Worm (Caenorhabditis elegans): Measurements from ENCODE around the gene ttr-22.

ttr-22 gene

DNA sequence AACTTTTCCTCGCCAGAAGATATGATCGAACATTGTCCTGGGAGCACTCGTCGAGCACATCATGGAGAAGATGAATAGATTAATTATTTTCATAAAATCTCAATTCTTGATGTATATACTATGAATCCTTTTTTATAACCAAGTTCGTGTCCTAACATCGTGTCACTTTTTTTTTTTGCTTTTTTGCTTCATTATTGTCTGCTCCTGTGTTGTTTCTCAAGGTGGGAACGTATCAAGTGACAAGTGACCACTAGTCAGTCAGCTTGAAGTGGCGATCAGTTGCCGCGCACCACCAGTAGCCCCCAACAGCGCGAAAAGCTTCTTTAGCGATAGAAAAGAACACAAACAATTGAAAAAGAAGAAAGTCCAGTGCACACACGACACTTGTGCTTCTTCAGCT lies 11.0 kb downstream of the ttr-22 start, which contains the start of gene lrx-1:
lrx-1 (plus strand) TSS at position 301 of the 400 bp plus-strand sequence.
- no peak for TF ChIP-seq ztf-1 (GFP tag; conservative IDR thresholded peaks at IDR 0.05)
- no peak for TF ChIP-seq nhr-10 (tag; optimal IDR thresholded peaks at IDR 0.05)
- TF ChIP-seq ZK546.5 (tag; optimal IDR thresholded peaks at IDR 0.05), result no peak
- no peak for TF ChIP-seq nhr-23 (tag; optimal IDR thresholded peaks at IDR 0.05)
- TF ChIP-seq nhr-77 (tag; optimal IDR thresholded peaks at IDR 0.05), result no peak
- no peak for TF ChIP-seq mab-5 (tag; optimal IDR thresholded peaks at IDR 0.05)
- no peak for TF ChIP-seq ceh-16 (tag; optimal IDR thresholded peaks at IDR 0.05)
- TF ChIP-seq sem-4 (tag; optimal IDR thresholded peaks at IDR 0.05), result no peak

DNA sequence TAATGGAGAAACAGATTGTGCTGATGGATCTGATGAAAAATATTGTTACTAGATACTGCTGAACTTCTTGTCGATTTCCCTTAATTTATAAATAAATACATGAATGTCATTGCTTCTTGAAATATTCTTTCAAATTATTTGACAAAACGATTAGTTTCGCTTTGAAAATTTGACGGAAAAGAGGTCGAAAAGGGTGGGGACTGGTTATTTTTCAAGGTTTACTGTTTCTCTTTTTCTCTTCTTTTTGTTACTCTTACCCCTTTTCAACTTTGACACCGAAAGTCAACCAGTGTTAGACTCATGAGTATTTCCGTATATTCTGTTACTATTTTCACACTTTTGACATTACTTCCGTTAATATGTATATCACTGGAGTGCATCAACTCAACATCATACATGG lies 14.1 kb downstream of the ttr-22 start, which contains the start of gene T04H1.12:
T04H1.12 (plus strand) TSS at position 301 of the 400 bp plus-strand sequence.
- TF ChIP-seq peb-1 (tag; optimal IDR thresholded peaks at IDR 0.05) (no peak), nhr-21 (tag; optimal IDR thresholded peaks at IDR 0.05) (no peak), ceh-16 (tag; optimal IDR thresholded peaks at IDR 0.05) (no peak), nhr-77 (tag; optimal IDR thresholded peaks at IDR 0.05) (no peak), F13H6.1 (tag; optimal IDR thresholded peaks at IDR 0.05) (no peak), lin-13 (GFP tag; optimal IDR thresholded peaks at IDR 0.05) (no peak)

DNA sequence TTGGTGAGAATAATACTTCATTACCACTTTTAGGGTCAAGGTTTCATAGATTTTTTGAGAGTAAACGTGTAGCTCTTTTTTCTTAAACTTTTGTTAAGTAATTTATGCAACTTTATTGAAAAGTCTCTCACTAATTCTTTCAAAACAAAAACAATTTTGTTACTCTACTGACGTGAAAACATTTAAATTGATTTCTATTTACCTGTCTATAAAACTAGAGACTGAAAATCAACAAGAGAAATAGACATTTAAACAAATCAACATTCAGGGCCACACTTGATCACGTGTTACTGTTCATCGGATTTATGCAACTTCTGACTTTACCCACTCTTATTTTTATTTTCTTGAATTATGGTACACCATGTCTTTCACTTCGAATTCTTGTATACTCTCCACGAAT lies 15.2 kb downstream of the ttr-22 start, which contains the start of gene ugt-55:
ugt-55 (plus strand) TSS at position 301 of the 400 bp plus-strand sequence.
- TF ChIP-seq ztf-11 (tag; optimal IDR thresholded peaks at IDR 0.05) (no peak), crh-2 (tag; optimal IDR thresholded peaks at IDR 0.05) (no peak), elt-1 (tag; optimal IDR thresholded peaks at IDR 0.05) (no peak)

DNA sequence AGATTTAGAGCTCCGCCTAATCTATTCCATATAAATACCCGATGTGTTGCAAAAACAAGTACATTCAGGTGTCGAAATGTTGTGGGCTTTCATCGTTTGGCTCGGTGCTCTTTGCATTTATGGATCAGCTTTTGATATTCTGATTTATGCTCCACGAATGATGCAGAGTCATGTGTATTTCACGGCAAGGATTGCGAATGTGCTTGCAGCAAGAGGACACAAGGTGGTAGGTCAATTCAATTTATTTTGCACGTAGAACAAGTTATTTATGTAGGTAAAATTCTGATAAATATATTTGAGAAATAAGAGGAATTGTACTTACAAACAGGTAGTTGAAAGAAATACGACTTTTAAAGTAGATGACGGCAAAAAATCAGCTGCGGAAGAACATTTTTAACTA lies 17.7 kb downstream of the ttr-22 start, which contains the start of gene ugt-56:
ugt-56 (plus strand) TSS at position 61 of the 400 bp plus-strand sequence.
- TF ChIP-seq lin-11 (tag; optimal IDR thresholded peaks at IDR 0.05), result no peak
- TF ChIP-seq R02D3.7 (tag; optimal IDR thresholded peaks at IDR 0.05), result no peak
- no peak for TF ChIP-seq sma-3 (GFP tag; optimal IDR thresholded peaks at IDR 0.05)
- TF ChIP-seq elt-1 (tag; optimal IDR thresholded peaks at IDR 0.05), result no peak

DNA sequence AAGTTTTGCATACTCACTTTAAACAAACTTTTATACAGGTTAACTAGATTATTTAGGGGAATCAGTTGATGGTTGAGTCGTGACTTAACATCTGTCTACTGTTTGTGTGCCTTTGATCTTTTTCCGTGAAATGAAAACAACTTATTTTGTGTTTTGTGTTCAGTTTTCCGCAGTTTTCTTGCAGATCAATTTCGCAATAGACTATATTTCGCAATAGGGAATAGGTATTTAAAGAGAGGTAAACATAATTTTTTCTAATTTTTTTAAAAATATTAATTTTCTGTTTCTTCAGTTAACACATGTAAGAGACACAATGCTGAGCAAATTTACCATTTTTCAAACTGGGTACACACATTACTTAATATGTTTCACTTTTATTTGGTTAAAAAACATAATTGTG lies 20.2 kb downstream of the ttr-22 start, which contains the start of gene tbb-6:
tbb-6 (plus strand) TSS at position 155 of the 400 bp plus-strand sequence.
- TF ChIP-seq crh-2 (tag; optimal IDR thresholded peaks at IDR 0.05) (no peak), C34F6.9 (tag; optimal IDR thresholded peaks at IDR 0.05) (peak; percentile 34), nhr-12 (tag; optimal IDR thresholded peaks at IDR 0.05) (no peak), Y55F3AM.14 (GFP tag; optimal IDR thresholded peaks at IDR 0.05) (no peak), sma-9 (GFP tag; optimal IDR thresholded peaks at IDR 0.05) (no peak), sma-9 (tag; optimal IDR thresholded peaks at IDR 0.05) (no peak)

DNA sequence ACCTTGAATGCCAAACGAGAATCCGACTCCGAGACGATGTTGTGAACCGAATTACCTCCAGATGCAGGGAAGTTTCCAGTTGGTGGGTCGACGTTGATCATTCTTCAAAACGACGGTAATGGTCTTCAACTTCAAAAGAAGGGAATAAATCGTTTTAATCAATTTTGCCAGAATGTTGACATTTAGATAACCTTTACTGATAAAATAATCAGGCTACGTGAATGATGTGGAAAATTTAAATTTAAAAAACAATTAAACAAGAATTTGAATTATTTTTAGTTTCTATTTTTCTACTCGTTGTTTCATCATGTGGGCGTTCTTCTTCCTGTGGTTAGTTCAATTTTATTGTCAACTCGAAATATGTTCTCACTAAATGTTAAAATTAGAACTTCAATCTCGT lies 22.5 kb downstream of the ttr-22 start, which contains the start of gene ssp-35:
ssp-35 (minus strand) TSS at position 101 of the 400 bp plus-strand sequence.
- TF ChIP-seq snpc-4 (tag; optimal IDR thresholded peaks at IDR 0.05) (no peak), sma-3 (GFP tag; optimal IDR thresholded peaks at IDR 0.05) (no peak), ztf-1 (GFP tag; conservative IDR thresholded peaks at IDR 0.05) (no peak), unc-62 (GFP tag; optimal IDR thresholded peaks at IDR 0.05) (no peak), nhr-23 (tag; optimal IDR thresholded peaks at IDR 0.05) (no peak), F13H6.1 (tag; optimal IDR thresholded peaks at IDR 0.05) (no peak), dmd-4 (tag; optimal IDR thresholded peaks at IDR 0.05) (no peak), nhr-6 (tag; optimal IDR thresholded peaks at IDR 0.05) (no peak), ama-1 (optimal IDR thresholded peaks at IDR 0.05) (no peak), lsy-2 (tag; optimal IDR thresholded peaks at IDR 0.05) (no peak), ceh-16 (tag; optimal IDR thresholded peaks at IDR 0.05) (no peak), unc-55 (GFP tag; optimal IDR thresholded peaks at IDR 0.05) (no peak), ceh-82 (tag; optimal IDR thresholded peaks at IDR 0.05) (no peak), crh-2 (tag; optimal IDR thresholded peaks at IDR 0.05) (no peak), lin-11 (tag; optimal IDR thresholded peaks at IDR 0.05) (no peak)

DNA sequence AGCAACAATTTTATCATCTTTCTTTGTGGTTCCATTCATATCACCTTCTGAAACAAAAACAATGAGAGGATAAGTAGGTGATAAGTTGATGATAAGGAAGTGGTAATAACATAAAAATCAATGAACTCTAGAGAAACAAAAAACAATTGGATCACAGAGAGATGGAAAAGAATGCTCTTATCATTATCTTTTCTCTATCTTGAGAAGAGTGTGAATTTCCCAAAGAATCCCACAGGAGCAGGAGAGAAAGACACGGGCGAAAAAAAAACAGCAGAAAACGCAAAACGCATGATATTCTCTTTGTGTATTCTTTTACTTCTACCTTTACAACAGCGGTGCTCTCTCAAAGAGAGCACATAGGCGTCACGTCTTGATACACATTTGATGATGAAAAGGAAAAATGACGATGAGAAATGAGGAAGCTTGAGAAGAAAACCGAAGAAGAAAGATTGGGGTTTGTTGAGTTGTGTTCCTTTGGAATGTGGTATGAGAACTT lies 28.1 kb downstream of the ttr-22 start, which contains the start of gene twk-24:
twk-24 (minus strand) TSS at position 51 of the 496 bp plus-strand sequence.
- TF ChIP-seq nhr-10 (tag; optimal IDR thresholded peaks at IDR 0.05), result no peak
- no peak for TF ChIP-seq egl-27 (tag; optimal IDR thresholded peaks at IDR 0.05)
- no peak for TF ChIP-seq crh-2 (tag; optimal IDR thresholded peaks at IDR 0.05)
- TF ChIP-seq ztf-1 (GFP tag; conservative IDR thresholded peaks at IDR 0.05), result no peak
- no peak for TF ChIP-seq alr-1 (tag; optimal IDR thresholded peaks at IDR 0.05)
- TF ChIP-seq sma-9 (GFP tag; optimal IDR thresholded peaks at IDR 0.05), result peak; percentile 38
- TF ChIP-seq sma-9 (tag; optimal IDR thresholded peaks at IDR 0.05), result no peak
- TF ChIP-seq nhr-129 (tag; optimal IDR thresholded peaks at IDR 0.05), result peak; percentile 45
- TF ChIP-seq sem-4 (tag; optimal IDR thresholded peaks at IDR 0.05), result no peak
- TF ChIP-seq nhr-77 (tag; optimal IDR thresholded peaks at IDR 0.05), result no peak
- TF ChIP-seq blmp-1 (tag; optimal IDR thresholded peaks at IDR 0.05; ENCODE audit: insufficient read depth), result no peak

All from whole organism, L2 larva.